Fruit fly (Drosophila melanogaster) whole organism, embryonic: ENCODE data around the gene Rpn2.

ENCODE experiments used
- Aef1 ChIP-seq: fragments of 200-800 bp; sonication (Bioruptor generic); IDR thresholded peaks from 3 replicates; pipeline ENCODE4 v1.3.6; 2022; ENCODE audit warnings: missing biosample characterization, missing genetic modification characterization
- CG10209 ChIP-seq: fragments of 200-800 bp; sonication (Bioruptor generic); optimal IDR thresholded peaks from 3 replicates; lab custom pipeline; 2017; ENCODE audit warnings: missing biosample characterization, mild to moderate bottlenecking, missing genetic modification characterization, missing genetic modification reagents
- CG14050 ChIP-seq: fragments of 200-800 bp; sonication (Bioruptor generic); IDR thresholded peaks from 3 replicates; pipeline ENCODE4 v1.3.6; 2022; ENCODE audit warnings: missing biosample characterization, missing genetic modification characterization
- CG14667 ChIP-seq: fragments of 200-800 bp; sonication (Bioruptor generic); IDR thresholded peaks from 2 replicates; pipeline ENCODE4 v1.3.6; 2022; ENCODE audit warnings: missing biosample characterization, missing genetic modification characterization
- CG1647 ChIP-seq: fragments of 200-800 bp; sonication (Bioruptor generic); optimal IDR thresholded peaks from 3 replicates; lab custom pipeline; 2016; ENCODE audit warnings: missing biosample characterization, missing genetic modification characterization
- CG17802 ChIP-seq: fragments of 200-800 bp; sonication (Bioruptor generic); optimal IDR thresholded peaks from 2 replicates; lab custom pipeline; 2018; ENCODE audit warnings: missing biosample characterization, mild to moderate bottlenecking, missing genetic modification characterization, moderate library complexity
- CG2202 ChIP-seq: fragments of 200-800 bp; sonication (Bioruptor generic); optimal IDR thresholded peaks from 2 replicates; lab custom pipeline; 2018; ENCODE audit warnings: missing biosample characterization, mild to moderate bottlenecking, missing genetic modification characterization
- CG31441 ChIP-seq: fragments of 200-800 bp; sonication (Bioruptor generic); IDR thresholded peaks from 2 replicates; pipeline ENCODE4 v1.3.6; 2022; ENCODE audit warnings: missing biosample characterization, missing genetic modification characterization
- CG33557 ChIP-seq: fragments of 200-800 bp; sonication (Bioruptor generic); optimal IDR thresholded peaks from 2 replicates; lab custom pipeline; 2019; ENCODE audit warnings: missing biosample characterization, mild to moderate bottlenecking, missing genetic modification characterization, moderate library complexity
- CG34224 ChIP-seq: fragments of 200-800 bp; sonication (Bioruptor generic); IDR thresholded peaks from 3 replicates; pipeline ENCODE4 v1.3.6; 2022; ENCODE audit warnings: missing biosample characterization, missing genetic modification characterization; ENCODE audit not compliant: partially characterized antibody
- CG34376 ChIP-seq: fragments of 200-800 bp; sonication (Bioruptor generic); optimal IDR thresholded peaks from 2 replicates; lab custom pipeline; 2018; ENCODE audit warnings: missing biosample characterization, mild to moderate bottlenecking, missing genetic modification characterization
- CG42726 ChIP-seq: fragments of 200-800 bp; sonication (Bioruptor generic); IDR thresholded peaks from 2 replicates; pipeline ENCODE4 v1.3.6; 2022; ENCODE audit warnings: missing biosample characterization, missing genetic modification characterization; ENCODE audit not compliant: partially characterized antibody
- CG8388 ChIP-seq: fragments of 200-800 bp; sonication (Bioruptor generic); optimal IDR thresholded peaks from 2 replicates; lab custom pipeline; 2019; ENCODE audit warnings: missing biosample characterization, mild to moderate bottlenecking, missing genetic modification characterization, moderate library complexity
- CG8944 ChIP-seq: fragments of 200-800 bp; sonication (Bioruptor generic); optimal IDR thresholded peaks from 3 replicates; lab custom pipeline; 2016; ENCODE audit warnings: missing biosample characterization, missing genetic modification characterization
- CG9876 ChIP-seq: fragments of 200-800 bp; sonication (Bioruptor generic); optimal IDR thresholded peaks from 2 replicates; lab custom pipeline; 2016; ENCODE audit warnings: missing biosample characterization, missing genetic modification characterization
- Dad ChIP-seq: fragments of 200-800 bp; sonication (Bioruptor generic); optimal IDR thresholded peaks from 3 replicates; lab custom pipeline; 2016; ENCODE audit warnings: missing biosample characterization, missing genetic modification characterization
- Dek ChIP-seq: fragments of 200-800 bp; sonication (Bioruptor generic); optimal IDR thresholded peaks from 3 replicates; lab custom pipeline; 2019; ENCODE audit warnings: missing biosample characterization, mild to moderate bottlenecking, missing genetic modification characterization, moderate library complexity
- Dll ChIP-seq: fragments of 200-800 bp; sonication (Bioruptor generic); IDR thresholded peaks from 4 replicates; pipeline ENCODE4 v1.3.6; 2022; ENCODE audit warnings: missing biosample characterization, missing genetic modification characterization; ENCODE audit not compliant: partially characterized antibody
- Dref ChIP-seq: fragments of 200-800 bp; sonication (Bioruptor generic); IDR thresholded peaks from 2 replicates; pipeline ENCODE4 v1.3.6; 2022; ENCODE audit warnings: missing biosample characterization, missing genetic modification characterization
- E2f2 ChIP-seq: fragments of 200-800 bp; sonication (Bioruptor generic); IDR thresholded peaks from 2 replicates; pipeline ENCODE4 v1.3.6; 2022; ENCODE audit warnings: missing biosample characterization, missing genetic modification characterization
- Gug ChIP-seq: fragments of 200-800 bp; sonication (Bioruptor generic); IDR thresholded peaks from 4 replicates; pipeline ENCODE4 v1.3.6; 2022; ENCODE audit warnings: missing biosample characterization, missing genetic modification characterization
- HHEX ChIP-seq: fragments of 200-800 bp; sonication (Bioruptor generic); optimal IDR thresholded peaks from 3 replicates; lab custom pipeline; 2017; ENCODE audit warnings: missing biosample characterization, mild to moderate bottlenecking, missing genetic modification characterization, missing genetic modification reagents
- Hey ChIP-seq: fragments of 200-800 bp; sonication (Bioruptor generic); optimal IDR thresholded peaks from 3 replicates; lab custom pipeline; 2018; ENCODE audit warnings: missing biosample characterization, mild to moderate bottlenecking, missing genetic modification characterization
- Lim3 ChIP-seq: fragments of 200-800 bp; sonication (Bioruptor generic); IDR thresholded peaks from 2 replicates; pipeline ENCODE4 v1.3.6; 2022; ENCODE audit warnings: missing biosample characterization, missing genetic modification characterization
- Med ChIP-seq: fragments of 200-800 bp; sonication (Bioruptor generic); peaks from one replicate; lab custom pipeline; 2016; ENCODE audit warnings: missing biosample characterization, missing genetic modification characterization, mild to moderate bottlenecking, inconsistent platforms, moderate library complexity
- NK7.1 ChIP-seq: fragments of 200-800 bp; sonication (Bioruptor generic); optimal IDR thresholded peaks from 3 replicates; lab custom pipeline; 2016; ENCODE audit warnings: missing biosample characterization, missing genetic modification characterization
- Neu2 ChIP-seq: fragments of 200-800 bp; sonication (Bioruptor generic); optimal IDR thresholded peaks from 3 replicates; lab custom pipeline; 2016; ENCODE audit warnings: missing biosample characterization, missing genetic modification characterization, borderline replicate concordance
- Oli ChIP-seq: fragments of 200-800 bp; sonication (Bioruptor generic); optimal IDR thresholded peaks from 2 replicates; lab custom pipeline; 2018; ENCODE audit warnings: missing biosample characterization, mild to moderate bottlenecking, missing genetic modification characterization, moderate library complexity
- Rfx ChIP-seq: fragments of 200-800 bp; sonication (Bioruptor generic); IDR thresholded peaks from 2 replicates; pipeline ENCODE4 v1.3.6; 2022; ENCODE audit warnings: missing biosample characterization, missing genetic modification characterization
- Rx ChIP-seq: fragments of 200-800 bp; sonication (Bioruptor generic); IDR thresholded peaks from 2 replicates; pipeline ENCODE4 v1.3.6; 2022; ENCODE audit warnings: missing biosample characterization, missing genetic modification characterization
- Six4 ChIP-seq: fragments of 200-800 bp; sonication (Bioruptor generic); optimal IDR thresholded peaks from 2 replicates; lab custom pipeline; 2016; ENCODE audit warnings: missing biosample characterization, missing genetic modification characterization
- YL-1 ChIP-seq: fragments of 200-800 bp; sonication (Bioruptor generic); optimal IDR thresholded peaks from 3 replicates; lab custom pipeline; 2017; ENCODE audit warnings: missing biosample characterization, mild to moderate bottlenecking, missing genetic modification characterization
- ap ChIP-seq: fragments of 200-800 bp; sonication (Bioruptor generic); IDR thresholded peaks from 2 replicates; pipeline ENCODE4 v1.3.6; 2022; ENCODE audit warnings: missing biosample characterization, missing genetic modification characterization
- bigmax ChIP-seq: fragments of 200-800 bp; sonication (Bioruptor generic); optimal IDR thresholded peaks from 2 replicates; lab custom pipeline; 2018; ENCODE audit warnings: missing biosample characterization, mild to moderate bottlenecking, missing genetic modification characterization
- ci ChIP-seq: fragments of 200-800 bp; sonication (Bioruptor generic); IDR thresholded peaks from 3 replicates; pipeline ENCODE4 v1.3.6; 2022; ENCODE audit warnings: missing biosample characterization, missing genetic modification characterization
- crc ChIP-seq: fragments of 200-800 bp; sonication (Bioruptor generic); optimal IDR thresholded peaks from 2 replicates; lab custom pipeline; 2016; ENCODE audit warnings: missing biosample characterization, missing genetic modification characterization
- cwo ChIP-seq: fragments of 200-800 bp; sonication (Bioruptor generic); optimal IDR thresholded peaks from 3 replicates; lab custom pipeline; 2017; ENCODE audit warnings: missing biosample characterization, missing genetic modification characterization, mild to moderate bottlenecking, moderate library complexity, missing genetic modification reagents
- dmrt99B ChIP-seq: fragments of 200-800 bp; sonication (Bioruptor generic); optimal IDR thresholded peaks from 2 replicates; lab custom pipeline; 2018; ENCODE audit warnings: missing biosample characterization, mild to moderate bottlenecking, missing genetic modification characterization, moderate library complexity
- en ChIP-seq: fragments of 200-800 bp; sonication (Bioruptor generic); optimal IDR thresholded peaks from 2 replicates; lab custom pipeline; 2016; ENCODE audit warnings: missing biosample characterization, missing genetic modification characterization
- esg ChIP-seq: fragments of 200-800 bp; sonication (Bioruptor generic); conservative IDR thresholded peaks from 2 replicates; pipeline ENCODE4 v1.3.6; 2022; ENCODE audit warnings: missing biosample characterization, missing genetic modification characterization
- grau ChIP-seq: fragments of 200-800 bp; optimal IDR thresholded peaks from 3 replicates; lab custom pipeline; 2019; ENCODE audit warnings: missing biosample characterization, mild to moderate bottlenecking, missing genetic modification characterization, moderate library complexity
- gro ChIP-seq: fragments of 200-800 bp; sonication (Bioruptor generic); optimal IDR thresholded peaks from 2 replicates; lab custom pipeline; 2016; ENCODE audit warnings: missing biosample characterization, missing genetic modification characterization
- kah ChIP-seq: fragments of 200-800 bp; sonication (Bioruptor generic); optimal IDR thresholded peaks from 2 replicates; lab custom pipeline; 2018; ENCODE audit warnings: missing biosample characterization, mild to moderate bottlenecking, missing genetic modification characterization
- mirr ChIP-seq: fragments of 200-800 bp; sonication (Bioruptor generic); optimal IDR thresholded peaks from 3 replicates; lab custom pipeline; 2018; ENCODE audit warnings: missing biosample characterization, mild to moderate bottlenecking, missing genetic modification characterization
- org-1 ChIP-seq: fragments of 200-800 bp; sonication (Bioruptor generic); optimal IDR thresholded peaks from 2 replicates; lab custom pipeline; 2017; ENCODE audit warnings: missing biosample characterization, missing genetic modification characterization
- pum ChIP-seq: fragments of 200-800 bp; sonication (Bioruptor generic); optimal IDR thresholded peaks from 2 replicates; lab custom pipeline; 2016; ENCODE audit warnings: missing biosample characterization, missing genetic modification characterization
- run ChIP-seq: fragments of 200-800 bp; sonication (Bioruptor generic); optimal IDR thresholded peaks from 3 replicates; lab custom pipeline; 2018; ENCODE audit warnings: missing biosample characterization, mild to moderate bottlenecking, missing genetic modification characterization
- stwl ChIP-seq: fragments of 200-800 bp; sonication (Bioruptor generic); optimal IDR thresholded peaks from 3 replicates; lab custom pipeline; 2018; ENCODE audit warnings: missing biosample characterization, mild to moderate bottlenecking, missing genetic modification characterization, moderate library complexity
- wek ChIP-seq: fragments of 200-800 bp; sonication (Bioruptor generic); optimal IDR thresholded peaks from 3 replicates; lab custom pipeline; 2018; ENCODE audit warnings: missing biosample characterization, mild to moderate bottlenecking, missing genetic modification characterization, moderate library complexity

Gene Rpn2

dm6 chr3R:29204612-29205480 is 51.5 kb downstream of the Rpn2 start (continued):
- no peak for TF ChIP-seq gro (GFP tag; lab: Kevin White, UChicago)
- no peak for TF ChIP-seq CG34376 (GFP tag; lab: Kevin White, UChicago)
- no peak for TF ChIP-seq Hey
- peak; percentile 92 for TF ChIP-seq ci
- peak; percentile 80 for TF ChIP-seq Six4 (GFP tag; lab: Kevin White, UChicago)
- peak; percentile 57 for TF ChIP-seq CG33557 (GFP tag; lab: Kevin White, UChicago)
- peak; percentile 73 for TF ChIP-seq esg (GFP tag; lab: Robert Waterston, UW)
- peak; percentile 65 for TF ChIP-seq org-1 (GFP tag; lab: Kevin White, UChicago)
- TF ChIP-seq Dref (GFP tag; lab: Robert Waterston, UW): no peak
- no peak for TF ChIP-seq mirr (GFP tag; lab: Kevin White, UChicago)
- peak; percentile 80 for TF ChIP-seq pum (GFP tag; lab: Kevin White, UChicago)
- peak; percentile 65 for TF ChIP-seq run (tag; lab: Kevin White, UChicago)
- peak; percentile 88 for TF ChIP-seq dmrt99B (tag; lab: Kevin White, UChicago)
- no peak for TF ChIP-seq NK7.1 (GFP tag; lab: Kevin White, UChicago)
- TF ChIP-seq grau (tag; lab: Kevin White, UChicago): peak; percentile 76
- TF ChIP-seq CG14667 (GFP tag; lab: Robert Waterston, UW): peak; percentile 54
- TF ChIP-seq Aef1 (GFP tag; lab: Robert Waterston, UW): peak; percentile 37; the same call in 1 of the 3 replicates
- TF ChIP-seq en (GFP tag; lab: Kevin White, UChicago): peak; percentile 69
- peak; percentile 60 for TF ChIP-seq Rfx (GFP tag; lab: Robert Waterston, UW)
- no peak for TF ChIP-seq CG42726 (GFP tag; lab: Robert Waterston, UW)
- TF ChIP-seq stwl (tag; lab: Kevin White, UChicago): no peak
- TF ChIP-seq Neu2 (GFP tag; lab: Kevin White, UChicago): no peak
- no peak for TF ChIP-seq Dll
- peak; percentile 53 for TF ChIP-seq CG1647
- peak; percentile 84 for TF ChIP-seq Oli (tag; lab: Kevin White, UChicago)
- TF ChIP-seq E2f2 (GFP tag; lab: Robert Waterston, UW): peak; percentile 36; the same call in 1 of the 2 replicates
- TF ChIP-seq Gug: peak; percentile 68
- TF ChIP-seq CG17802 (tag; lab: Kevin White, UChicago): peak; percentile 47
- TF ChIP-seq Med (GFP tag; lab: Kevin White, UChicago): peak; percentile 91
- TF ChIP-seq YL-1: no peak
- TF ChIP-seq wek (GFP tag; lab: Kevin White, UChicago): peak; percentile 29
- peak; percentile 72 for TF ChIP-seq CG14050 (GFP tag; lab: Robert Waterston, UW)
- TF ChIP-seq Rx: peak; percentile 79
- peak; percentile 70 for TF ChIP-seq HHEX (GFP tag; lab: Kevin White, UChicago)
- peak; percentile 70 for TF ChIP-seq CG8944 (GFP tag; lab: Kevin White, UChicago)
- TF ChIP-seq Dek: peak; percentile 48
- TF ChIP-seq crc (GFP tag; lab: Kevin White, UChicago): peak; percentile 27
- peak; percentile 52 for TF ChIP-seq kah (GFP tag; lab: Kevin White, UChicago)
- TF ChIP-seq CG31441 (GFP tag; lab: Robert Waterston, UW): peak; percentile 88
- peak; percentile 19; the same call in 1 of the 2 replicates for TF ChIP-seq Lim3 (GFP tag; lab: Robert Waterston, UW)
- peak; percentile 68 for TF ChIP-seq CG10209 (GFP tag; lab: Kevin White, UChicago)
- peak; percentile 21 for TF ChIP-seq cwo (GFP tag; lab: Kevin White, UChicago)
- peak; percentile 68 for TF ChIP-seq ap (GFP tag; lab: Robert Waterston, UW)
- peak; percentile 66 for TF ChIP-seq CG2202 (tag; lab: Kevin White, UChicago)
- peak; percentile 33 for TF ChIP-seq Dad (GFP tag; lab: Kevin White, UChicago)
- TF ChIP-seq CG9876: peak; percentile 64
- TF ChIP-seq bigmax (GFP tag; lab: Kevin White, UChicago): no peak
- peak; percentile 79 for TF ChIP-seq CG8388
- TF ChIP-seq CG34224 (GFP tag; lab: Robert Waterston, UW): no peak
